Fruit fly (Drosophila melanogaster) whole organism, embryonic: ENCODE data around the gene waw.

Source experiments
- Antp ChIP-seq: fragments of 200-800 bp; sonication (Bioruptor generic); optimal IDR thresholded peaks from 3 replicates; lab custom pipeline; 2016; ENCODE audit warnings: missing biosample characterization, missing genetic modification characterization
- CG11085 ChIP-seq: fragments of 200-800 bp; sonication (Bioruptor generic); IDR thresholded peaks from 2 replicates; pipeline ENCODE4 v1.3.6; 2022; ENCODE audit warnings: missing biosample characterization, missing genetic modification characterization
- CG11504 ChIP-seq: fragments of 200-800 bp; sonication (Bioruptor generic); optimal IDR thresholded peaks from 3 replicates; lab custom pipeline; 2019; ENCODE audit warnings: missing biosample characterization, mild to moderate bottlenecking, missing genetic modification characterization, moderate library complexity
- CG11696 ChIP-seq: fragments of 200-800 bp; sonication (Bioruptor generic); IDR thresholded peaks from 2 replicates; pipeline ENCODE4 v1.3.6; 2022; ENCODE audit warnings: missing biosample characterization, missing genetic modification characterization
- CG13296 ChIP-seq: fragments of 200-800 bp; sonication (Bioruptor generic); optimal IDR thresholded peaks from 3 replicates; lab custom pipeline; 2018; ENCODE audit warnings: missing biosample characterization, mild to moderate bottlenecking, missing genetic modification characterization
- CG15479 ChIP-seq: fragments of 200-800 bp; sonication (Bioruptor generic); optimal IDR thresholded peaks from 3 replicates; lab custom pipeline; 2019; ENCODE audit warnings: missing biosample characterization, mild to moderate bottlenecking, missing genetic modification characterization, moderate library complexity
- CG2202 ChIP-seq: fragments of 200-800 bp; sonication (Bioruptor generic); optimal IDR thresholded peaks from 2 replicates; lab custom pipeline; 2018; ENCODE audit warnings: missing biosample characterization, mild to moderate bottlenecking, missing genetic modification characterization
- CG30020 ChIP-seq: fragments of 200-800 bp; optimal IDR thresholded peaks from 2 replicates; lab custom pipeline; 2019; ENCODE audit warnings: missing biosample characterization, mild to moderate bottlenecking, missing genetic modification characterization, moderate library complexity
- CG30431 ChIP-seq: fragments of 200-800 bp; sonication (Bioruptor generic); optimal IDR thresholded peaks from 2 replicates; lab custom pipeline; 2017; ENCODE audit warnings: missing biosample characterization, missing genetic modification characterization
- CG33557 ChIP-seq: fragments of 200-800 bp; sonication (Bioruptor generic); optimal IDR thresholded peaks from 2 replicates; lab custom pipeline; 2019; ENCODE audit warnings: missing biosample characterization, mild to moderate bottlenecking, missing genetic modification characterization, moderate library complexity
- CG34224 ChIP-seq: fragments of 200-800 bp; sonication (Bioruptor generic); IDR thresholded peaks from 3 replicates; pipeline ENCODE4 v1.3.6; 2022; ENCODE audit warnings: missing biosample characterization, missing genetic modification characterization; ENCODE audit not compliant: partially characterized antibody
- CG3995 ChIP-seq: fragments of 200-800 bp; sonication (Bioruptor generic); optimal IDR thresholded peaks from 3 replicates; lab custom pipeline; 2016; ENCODE audit warnings: missing biosample characterization, missing genetic modification characterization
- CG5953 ChIP-seq: fragments of 200-800 bp; sonication (Bioruptor generic); IDR thresholded peaks from 2 replicates; pipeline ENCODE4 v1.3.6; 2022; ENCODE audit warnings: missing biosample characterization, missing genetic modification characterization
- CG7357 ChIP-seq: fragments of 200-800 bp; sonication (Bioruptor generic); IDR thresholded peaks from 3 replicates; pipeline ENCODE4 v1.3.6; 2022; ENCODE audit warnings: missing biosample characterization, missing genetic modification characterization
- CG9817 ChIP-seq: fragments of 200-800 bp; sonication (Bioruptor generic); optimal IDR thresholded peaks from 2 replicates; lab custom pipeline; 2018; ENCODE audit warnings: missing biosample characterization, mild to moderate bottlenecking, missing genetic modification characterization, moderate library complexity
- Chrac-16 ChIP-seq: fragments of 200-800 bp; sonication (Bioruptor generic); optimal IDR thresholded peaks from 3 replicates; lab custom pipeline; 2016; ENCODE audit warnings: missing biosample characterization, missing genetic modification characterization
- D ChIP-seq, 2 experiments: fragments of 200-800 bp in 1 of 2; fragments of >200 bp in 1 of 2; sonication (Bioruptor generic) in 1 of 2; optimal IDR thresholded peaks; 2 replicates in 1 of 2; 3 replicates in 1 of 2; lab custom pipeline; 2017; ENCODE audit warnings: mild to moderate bottlenecking in 1 of 2, missing biosample characterization in 1 of 2, missing genetic modification characterization in 1 of 2, missing genetic modification reagents in 1 of 2
- Eip74EF ChIP-seq, 2 experiments: fragments of 200-800 bp in 1 of 2; fragments of >200 bp in 1 of 2; sonication (Bioruptor generic) in 1 of 2; optimal IDR thresholded peaks; 2 replicates each; lab custom pipeline; 2017 to 2019; ENCODE audit warnings: missing biosample characterization in 2 of 2, missing genetic modification characterization in 2 of 2, mild to moderate bottlenecking in 1 of 2, moderate library complexity in 1 of 2
- H2.0 ChIP-seq: fragments of 200-800 bp; sonication (Bioruptor generic); IDR thresholded peaks from 2 replicates; pipeline ENCODE4 v1.3.6; 2022; ENCODE audit warnings: missing biosample characterization, missing genetic modification characterization
- Hand ChIP-seq: fragments of 200-800 bp; sonication (Bioruptor generic); optimal IDR thresholded peaks from 2 replicates; lab custom pipeline; 2017; ENCODE audit warnings: mild to moderate bottlenecking, missing biosample characterization, missing genetic modification reagents, missing genetic modification characterization
- Jarid2 ChIP-seq: fragments of 200-800 bp; sonication (Bioruptor generic); optimal IDR thresholded peaks from 3 replicates; lab custom pipeline; 2017; ENCODE audit warnings: mild to moderate bottlenecking, missing biosample characterization, missing genetic modification reagents, missing genetic modification characterization
- MBD-R2 ChIP-seq: fragments of 200-800 bp; sonication (Bioruptor generic); IDR thresholded peaks from 2 replicates; pipeline ENCODE4 v1.3.6; 2022; ENCODE audit warnings: missing biosample characterization, missing genetic modification characterization
- Med ChIP-seq: fragments of 200-800 bp; sonication (Bioruptor generic); peaks from one replicate; lab custom pipeline; 2016; ENCODE audit warnings: missing biosample characterization, missing genetic modification characterization, mild to moderate bottlenecking, inconsistent platforms, moderate library complexity
- Poxn ChIP-seq: fragments of 200-800 bp; sonication (Bioruptor generic); IDR thresholded peaks from 2 replicates; pipeline ENCODE4 v1.3.6; 2022; ENCODE audit warnings: missing biosample characterization, missing genetic modification characterization
- Scr ChIP-seq: fragments of 200-800 bp; sonication (Bioruptor generic); IDR thresholded peaks from 2 replicates; pipeline ENCODE4 v1.3.6; 2022; ENCODE audit warnings: missing biosample characterization, missing genetic modification characterization; ENCODE audit not compliant: partially characterized antibody
- Six4 ChIP-seq: fragments of 200-800 bp; sonication (Bioruptor generic); optimal IDR thresholded peaks from 2 replicates; lab custom pipeline; 2016; ENCODE audit warnings: missing biosample characterization, missing genetic modification characterization
- Stat92E ChIP-seq, 3 experiments: fragments of >200 bp in 2 of 3; fragments of 200-800 bp in 1 of 3; sonication (Bioruptor generic) in 1 of 3; optimal IDR thresholded peaks; 2 replicates each; lab custom pipeline; 2017 to 2019; ENCODE audit warnings: missing biosample characterization in 3 of 3, missing genetic modification characterization in 3 of 3, mild to moderate bottlenecking in 1 of 3, moderate library complexity in 1 of 3
- bowl ChIP-seq: fragments of 200-800 bp; sonication (Bioruptor generic); IDR thresholded peaks from 2 replicates; pipeline ENCODE4 v1.3.6; 2022; ENCODE audit warnings: missing biosample characterization, missing genetic modification characterization
- cato ChIP-seq: fragments of 200-800 bp; sonication (Bioruptor generic); optimal IDR thresholded peaks from 2 replicates; lab custom pipeline; 2016; ENCODE audit warnings: missing biosample characterization, missing genetic modification characterization, borderline replicate concordance
- chinmo ChIP-seq: fragments of 200-800 bp; sonication (Bioruptor generic); IDR thresholded peaks from 4 replicates; pipeline ENCODE4 v1.3.6; 2022; ENCODE audit warnings: missing biosample characterization, missing genetic modification characterization; ENCODE audit not compliant: partially characterized antibody
- chn ChIP-seq: fragments of 200-800 bp; sonication (Bioruptor generic); optimal IDR thresholded peaks from 2 replicates; lab custom pipeline; 2016; ENCODE audit warnings: missing biosample characterization, missing genetic modification characterization
- corto ChIP-seq: fragments of 200-800 bp; sonication (Bioruptor generic); optimal IDR thresholded peaks from 2 replicates; lab custom pipeline; 2016; ENCODE audit warnings: missing biosample characterization, mild to moderate bottlenecking, missing genetic modification characterization, moderate library complexity
- danr ChIP-seq: fragments of 200-800 bp; sonication (Bioruptor generic); IDR thresholded peaks from 2 replicates; pipeline ENCODE4 v1.3.6; 2022; ENCODE audit warnings: missing biosample characterization, missing genetic modification characterization
- dati ChIP-seq: fragments of 200-800 bp; sonication (Bioruptor generic); IDR thresholded peaks from 2 replicates; pipeline ENCODE4 v1.3.6; 2022; ENCODE audit warnings: missing biosample characterization, missing genetic modification characterization
- dm ChIP-seq: fragments of 200-800 bp; sonication (Bioruptor generic); optimal IDR thresholded peaks from 3 replicates; lab custom pipeline; 2016; ENCODE audit warnings: missing biosample characterization, missing genetic modification characterization
- gem ChIP-seq: fragments of 200-800 bp; sonication (Bioruptor generic); optimal IDR thresholded peaks from 2 replicates; lab custom pipeline; 2019; ENCODE audit warnings: missing biosample characterization, mild to moderate bottlenecking, missing genetic modification characterization, moderate library complexity
- hth ChIP-seq: fragments of >200 bp; optimal IDR thresholded peaks from 2 replicates; lab custom pipeline; 2017; ENCODE audit warnings: inconsistent platforms
- kay ChIP-seq: fragments of 200-800 bp; sonication (Bioruptor generic); optimal IDR thresholded peaks from 2 replicates; lab custom pipeline; 2016; ENCODE audit warnings: missing biosample characterization, missing genetic modification characterization
- knrl ChIP-seq: fragments of 200-800 bp; sonication (Bioruptor generic); IDR thresholded peaks from 3 replicates; pipeline ENCODE4 v1.3.6; 2022; ENCODE audit warnings: missing biosample characterization, missing genetic modification characterization; ENCODE audit not compliant: partially characterized antibody
- lab ChIP-seq: fragments of 200-800 bp; sonication (Bioruptor generic); optimal IDR thresholded peaks from 3 replicates; lab custom pipeline; 2017; ENCODE audit warnings: missing biosample characterization, missing genetic modification characterization, mild to moderate bottlenecking, moderate library complexity, missing genetic modification reagents
- nerfin-2 ChIP-seq: fragments of 200-800 bp; sonication (Bioruptor generic); IDR thresholded peaks from 2 replicates; pipeline ENCODE4 v1.3.6; 2022; ENCODE audit warnings: missing biosample characterization, missing genetic modification characterization; ENCODE audit not compliant: partially characterized antibody
- nmo ChIP-seq: fragments of 200-800 bp; sonication (Bioruptor generic); optimal IDR thresholded peaks from 2 replicates; lab custom pipeline; 2018; ENCODE audit warnings: missing biosample characterization, mild to moderate bottlenecking, missing genetic modification characterization, moderate library complexity
- pita ChIP-seq: fragments of 200-800 bp; sonication (Bioruptor generic); optimal IDR thresholded peaks from 2 replicates; lab custom pipeline; 2017; ENCODE audit warnings: missing biosample characterization, mild to moderate bottlenecking, missing genetic modification characterization
- sob ChIP-seq: fragments of 200-800 bp; sonication (Bioruptor generic); IDR thresholded peaks from 2 replicates; pipeline ENCODE4 v1.3.6; 2022; ENCODE audit warnings: missing biosample characterization, missing genetic modification characterization
- ssp ChIP-seq: fragments of 200-800 bp; sonication (Bioruptor generic); IDR thresholded peaks from 2 replicates; pipeline ENCODE4 v1.3.6; 2022; ENCODE audit warnings: missing biosample characterization, missing genetic modification characterization
- trem ChIP-seq: fragments of 200-800 bp; optimal IDR thresholded peaks from 3 replicates; lab custom pipeline; 2019; ENCODE audit warnings: missing biosample characterization, mild to moderate bottlenecking, missing genetic modification characterization, moderate library complexity
- unc-4 ChIP-seq: fragments of 200-800 bp; sonication (Bioruptor generic); IDR thresholded peaks from 2 replicates; pipeline ENCODE4 v1.3.6; 2022; ENCODE audit warnings: missing biosample characterization, missing genetic modification characterization; ENCODE audit not compliant: partially characterized antibody
- vfl ChIP-seq: fragments of 200-800 bp; sonication (Bioruptor generic); optimal IDR thresholded peaks from 2 replicates; lab custom pipeline; 2016; ENCODE audit warnings: missing biosample characterization, missing genetic modification characterization

The waw gene

dm6 chrX:21323933-21324688, 38.7 kb upstream of the waw start, which contains the start of the genes Dd and CG1486 (continued):
- TF ChIP-seq CG30431 (GFP tag; lab: Kevin White, UChicago) (no peak), nerfin-2 (GFP tag; lab: Robert Waterston, UW) (peak; percentile 84), Hand (GFP tag; lab: Kevin White, UChicago) (no peak), CG9817 (tag; lab: Kevin White, UChicago) (peak; percentile 16), MBD-R2 (GFP tag; lab: Robert Waterston, UW) (peak; percentile 48; the same call in 1 of the 2 replicates), trem (tag; lab: Kevin White, UChicago) (peak; percentile 64), knrl (GFP tag; lab: Robert Waterston, UW) (peak; percentile 93), Chrac-16 (no peak), CG30020 (tag; lab: Kevin White, UChicago) (peak; percentile 42), corto (no peak), dati (no peak), nmo (GFP tag; lab: Kevin White, UChicago) (peak; percentile 76), CG11504 (tag; lab: Kevin White, UChicago) (no peak), CG13296 (GFP tag; lab: Kevin White, UChicago) (no peak), CG7357 (GFP tag; lab: Robert Waterston, UW) (no peak), Stat92E (GFP tag; optimal IDR thresholded peaks at IDR 0.05; lab: Kevin White, UChicago) (peak in 1 of 3 experiments; percentile 4), CG11696 (no peak), Jarid2 (no peak), chn (peak; percentile 37), Scr (peak; percentile 91), chinmo (peak; percentile 80; the same call in 2 of the 4 replicates), CG11085 (no peak), Poxn (GFP tag; lab: Robert Waterston, UW) (no peak), danr (GFP tag; lab: Robert Waterston, UW) (no peak), CG2202 (no peak), Eip74EF (GFP tag; optimal IDR thresholded peaks at IDR 0.05; lab: Kevin White, UChicago) (no peak), CG34224 (GFP tag; lab: Robert Waterston, UW) (peak; percentile 74), dm (GFP tag; lab: Kevin White, UChicago) (peak; percentile 53), bowl (GFP tag; lab: Robert Waterston, UW) (no peak), lab (no peak), hth (lab: Kevin White, UChicago) (no peak), D (optimal IDR thresholded peaks at IDR 0.05; lab: Kevin White, UChicago) (peak; percentile 32), D (GFP tag; optimal IDR thresholded peaks at IDR 0.05; lab: Kevin White, UChicago) (no peak), H2.0 (GFP tag; lab: Robert Waterston, UW) (no peak), cato (GFP tag; lab: Kevin White, UChicago) (no peak), Med (GFP tag; lab: Kevin White, UChicago) (peak; percentile 86), Antp (GFP tag; lab: Kevin White, UChicago) (peak; percentile 6), vfl (GFP tag; lab: Kevin White, UChicago) (no peak), unc-4 (GFP tag; lab: Robert Waterston, UW) (peak; percentile 83), sob (GFP tag; lab: Robert Waterston, UW) (no peak), CG3995 (GFP tag; lab: Kevin White, UChicago) (peak; percentile 76), kay (GFP tag; lab: Kevin White, UChicago) (peak; percentile 55), CG5953 (no peak), CG15479 (no peak), gem (tag; lab: Kevin White, UChicago) (no peak), CG33557 (GFP tag; lab: Kevin White, UChicago) (no peak), ssp (GFP tag; lab: Robert Waterston, UW) (0 out of 2 replicates have a peak, but pooled peaks have one; percentile 35), Six4 (GFP tag; lab: Kevin White, UChicago) (no peak), pita (peak; percentile 66)
